Worm (Caenorhabditis elegans) whole organism, late embryonic: ENCODE results near the gene cec-2.

Experiments
- ceh-9 ChIP-seq: sonication (generic microtip); optimal IDR thresholded peaks from 2 replicates; lab custom pipeline; 2016; ENCODE audit warnings: mild to moderate bottlenecking, missing genetic modification characterization, inconsistent platforms, missing compliant biosample characterization
- dve-1 ChIP-seq: sonication (generic microtip); optimal IDR thresholded peaks from 2 replicates; lab custom pipeline; 2017; ENCODE audit warnings: antibody characterized with exemption, mild to moderate bottlenecking, missing genetic modification characterization, missing compliant biosample characterization
- ets-4 ChIP-seq: sonication (generic microtip); optimal IDR thresholded peaks from 2 replicates; lab custom pipeline; 2016; ENCODE audit warnings: missing genetic modification characterization, missing compliant biosample characterization
- hlh-15 ChIP-seq: sonication (generic microtip); optimal IDR thresholded peaks from 2 replicates; lab custom pipeline; 2016; ENCODE audit warnings: missing genetic modification characterization, missing compliant biosample characterization
- hlh-30 ChIP-seq: sonication (generic microtip); optimal IDR thresholded peaks from 2 replicates; lab custom pipeline; 2017; ENCODE audit warnings: antibody characterized with exemption, missing genetic modification characterization, missing compliant biosample characterization; ENCODE audit not compliant: insufficient read depth
- lin-11 ChIP-seq: fragments of 200-800 bp; sonication (Bioruptor generic); optimal IDR thresholded peaks from 2 replicates; lab custom pipeline; 2018; ENCODE audit warnings: mild to moderate bottlenecking, missing genetic modification characterization, missing compliant biosample characterization
- pha-4 ChIP-seq: fragments of 150-350 bp; optimal IDR thresholded peaks from 2 replicates; lab custom pipeline; 2018; ENCODE audit warnings: missing biosample characterization, missing genetic modification reagents, missing genetic modification characterization

DNA sequence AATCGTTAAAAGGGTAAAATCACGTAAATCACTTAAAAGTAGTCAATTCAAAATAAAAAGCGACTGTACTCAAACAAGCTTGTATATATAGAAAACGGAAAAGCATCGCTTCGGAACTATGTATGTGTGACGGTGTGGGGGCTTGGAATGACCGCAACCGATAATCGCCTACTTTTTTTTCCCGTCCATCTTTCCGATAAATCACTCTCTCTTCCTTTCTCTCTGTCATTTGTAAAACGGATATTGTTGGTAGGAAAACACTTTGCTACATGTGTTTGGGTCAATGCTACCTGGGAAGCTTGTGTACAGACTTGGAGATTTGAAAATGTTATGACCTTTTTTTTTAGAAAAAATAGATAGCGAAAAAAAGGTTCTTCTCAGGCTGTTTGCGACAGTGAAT is 54.3 kb downstream of the cec-2 start:
- TF ChIP-seq ets-4 (no peak), lin-11 (no peak), pha-4 (tag; lab: Kevin White, UChicago) (no peak), ceh-9 (tag; lab: Kevin White, UChicago) (no peak), dve-1 (no peak), hlh-15 (tag; lab: Kevin White, UChicago) (no peak), hlh-30 (tag; lab: Kevin White, UChicago) (no peak)
